Fruit fly (Drosophila melanogaster): ENCODE measurements around the gene CG1637.
A peak's percentile ranks its signal among the peaks of the same experiment; 100 is the strongest.

CG1637 gene

DNA sequence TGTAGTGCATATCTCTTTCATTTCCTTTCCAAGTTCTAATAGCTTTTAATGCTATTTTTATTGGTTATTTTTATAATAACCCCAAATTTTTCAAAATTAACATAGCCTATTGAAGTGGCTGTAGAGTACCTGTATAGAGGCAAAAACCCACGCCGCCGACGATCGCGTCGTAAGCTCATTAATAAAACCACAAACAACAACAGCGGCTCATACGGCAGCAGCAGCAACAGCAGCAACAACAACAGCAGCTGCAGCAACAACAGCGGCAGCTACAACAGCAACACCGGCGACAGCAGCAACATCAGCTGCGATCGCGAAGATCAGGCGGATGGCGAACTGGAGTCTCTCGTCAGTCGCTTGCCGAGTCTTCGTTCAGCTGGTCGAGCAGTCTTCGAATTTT, 49.4 kb upstream of the CG1637 start, which contains the start of gene CG2145 (continued):
- TF ChIP-seq Ravus (GFP tag; IDR thresholded peaks at IDR 0.05) (no peak), Asciz (GFP tag; optimal IDR thresholded peaks at IDR 0.05) (no peak), kah (GFP tag; optimal IDR thresholded peaks at IDR 0.05) (no peak), C15 (GFP tag; IDR thresholded peaks at IDR 0.05) (no peak), CG32767 (GFP tag; IDR thresholded peaks at IDR 0.05) (0 out of 2 replicates have a peak, but pooled peaks have one; percentile 19), bigmax (GFP tag; optimal IDR thresholded peaks at IDR 0.05) (no peak), CG17912 (GFP tag; optimal IDR thresholded peaks at IDR 0.05) (no peak), Jarid2 (GFP tag; optimal IDR thresholded peaks at IDR 0.05) (no peak), grn (GFP tag; optimal IDR thresholded peaks at IDR 0.05) (no peak), pita (GFP tag; optimal IDR thresholded peaks at IDR 0.05) (no peak), CG7839 (tag; optimal IDR thresholded peaks at IDR 0.05) (peak; percentile 1), sc (optimal IDR thresholded peaks at IDR 0.05) (no peak), sc (GFP tag; optimal IDR thresholded peaks at IDR 0.05) (no peak), sr (GFP tag; IDR thresholded peaks at IDR 0.05) (0 out of 3 replicates have a peak, but pooled peaks have one; percentile 51), lbe (GFP tag; optimal IDR thresholded peaks at IDR 0.05) (peak; percentile 79), Dbx (GFP tag; IDR thresholded peaks at IDR 0.05) (no peak), Dip2 (GFP tag; IDR thresholded peaks at IDR 0.05) (no peak), toy (GFP tag; IDR thresholded peaks at IDR 0.05) (no peak), tna (GFP tag; IDR thresholded peaks at IDR 0.05; ENCODE audit: partially characterized antibody) (no peak), vvl (GFP tag; IDR thresholded peaks at IDR 0.05) (peak; percentile 64), CG34376 (GFP tag; optimal IDR thresholded peaks at IDR 0.05) (peak; percentile 26), CG34224 (GFP tag; IDR thresholded peaks at IDR 0.05; ENCODE audit: partially characterized antibody) (no peak), sima (GFP tag; optimal IDR thresholded peaks at IDR 0.05) (no peak), org-1 (GFP tag; optimal IDR thresholded peaks at IDR 0.05) (no peak), CG13123 (GFP tag; optimal IDR thresholded peaks at IDR 0.05) (no peak), sens (GFP tag) (peak; percentile 18), onecut (GFP tag; IDR thresholded peaks at IDR 0.05) (no peak), Blimp-1 (GFP tag; optimal IDR thresholded peaks at IDR 0.05) (no peak), CG1233 (GFP tag; optimal IDR thresholded peaks at IDR 0.05) (no peak), Sox102F (GFP tag; optimal IDR thresholded peaks at IDR 0.05) (peak; percentile 4), HmgZ (tag; optimal IDR thresholded peaks at IDR 0.05) (no peak), corto (GFP tag; optimal IDR thresholded peaks at IDR 0.05) (peak; percentile 18), CG10147 (GFP tag; optimal IDR thresholded peaks at IDR 0.05) (no peak), CG9215 (GFP tag; IDR thresholded peaks at IDR 0.05) (no peak), CG1529 (GFP tag; optimal IDR thresholded peaks at IDR 0.05) (no peak), ci (GFP tag; IDR thresholded peaks at IDR 0.05) (0 out of 3 replicates have a peak, but pooled peaks have one; percentile 46), salm (tag; optimal IDR thresholded peaks at IDR 0.05) (no peak), CG13624 (GFP tag; optimal IDR thresholded peaks at IDR 0.05) (no peak), Optix (GFP tag; IDR thresholded peaks at IDR 0.05) (no peak), CG8290 (GFP tag; optimal IDR thresholded peaks at IDR 0.05) (no peak), CG8290 (tag; optimal IDR thresholded peaks at IDR 0.05) (peak in 1 of 2 experiments; percentile 20), Myb (GFP tag; optimal IDR thresholded peaks at IDR 0.05) (no peak), oc (tag; optimal IDR thresholded peaks at IDR 0.05) (peak; percentile 74), Doc2 (GFP tag; IDR thresholded peaks at IDR 0.05) (no peak), crp (GFP tag; optimal IDR thresholded peaks at IDR 0.05) (peak in 1 of 2 experiments; percentile 23), CG12659 (GFP tag; optimal IDR thresholded peaks at IDR 0.05) (peak; percentile 8), Mes4 (GFP tag; optimal IDR thresholded peaks at IDR 0.05) (no peak), gcm2 (GFP tag; optimal IDR thresholded peaks at IDR 0.05) (no peak), CG3407 (GFP tag; optimal IDR thresholded peaks at IDR 0.05) (no peak), CG8765 (GFP tag; IDR thresholded peaks at IDR 0.05) (peak; percentile 36; the same call in 1 of the 2 replicates), Bgb (GFP tag; IDR thresholded peaks at IDR 0.05; ENCODE audit: partially characterized antibody) (0 out of 2 replicates have a peak, but pooled peaks have one; percentile 6), Dfd (GFP tag; optimal IDR thresholded peaks at IDR 0.05) (no peak)

Measured in whole organism, embryonic.